Worm (Caenorhabditis elegans): ENCODE results near the gene srb-12.

ce11 chrII:5171610-5172009 is 17.2 kb upstream of the srb-12 start, which contains the start of gene C27D6.15:
- TF ChIP-seq ztf-11 (tag; optimal IDR thresholded peaks at IDR 0.05) (no peak), nhr-6 (tag; optimal IDR thresholded peaks at IDR 0.05) (no peak)

All from whole organism, L2 larva.